Worm (Caenorhabditis elegans): ENCODE measurements around the gene slc-28.2.

Gene slc-28.2

DNA sequence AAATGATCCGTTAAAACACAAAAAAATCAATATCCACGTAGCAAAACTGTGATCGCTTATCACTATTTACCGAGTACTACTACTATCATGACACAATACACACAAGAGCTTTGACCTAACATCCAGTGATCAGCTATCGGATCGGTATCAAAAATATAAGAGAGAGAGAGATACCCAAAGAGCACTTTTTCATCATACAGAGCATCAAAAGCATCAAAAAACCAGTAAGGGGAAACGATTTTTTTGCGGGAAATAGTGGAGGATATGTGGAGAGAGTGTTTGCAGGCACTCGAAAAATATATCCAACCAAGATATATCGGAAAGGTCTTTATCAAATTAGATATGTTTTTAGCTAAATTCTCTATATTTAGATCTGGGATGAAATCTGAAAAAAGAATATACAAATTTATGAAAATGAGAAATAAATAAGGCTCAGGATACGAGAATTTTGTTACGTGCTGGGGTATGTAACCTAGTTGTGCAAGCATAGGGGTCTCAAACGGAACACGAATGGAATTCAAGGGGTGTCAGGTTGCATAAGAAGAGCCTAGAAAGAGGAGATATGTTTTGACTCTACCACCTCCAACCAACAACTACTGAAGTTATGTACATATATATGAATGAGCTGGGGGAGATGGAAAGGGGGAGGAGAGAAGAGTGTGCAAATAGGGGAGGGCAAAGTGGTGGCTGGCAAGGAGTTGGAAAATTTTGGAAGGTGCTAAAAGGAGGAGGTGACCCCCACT, 14.8 kb upstream of the slc-28.2 start:
- TF ChIP-seq cog-1 (tag; optimal IDR thresholded peaks at IDR 0.05) (no peak), T22C8.4 (GFP tag; IDR thresholded peaks at IDR 0.05) (no peak), ref-1 (GFP tag; conservative IDR thresholded peaks at IDR 0.05) (no peak), flt-1 (GFP tag; IDR thresholded peaks at IDR 0.05) (no peak), med-1 (GFP tag; optimal IDR thresholded peaks at IDR 0.05; ENCODE audit: insufficient read depth) (no peak), klf-2 (GFP tag; conservative IDR thresholded peaks at IDR 0.05) (no peak), ztf-23 (GFP tag; IDR thresholded peaks at IDR 0.05) (no peak), ztf-29 (GFP tag; IDR thresholded peaks at IDR 0.05) (no peak), tab-1 (GFP tag; IDR thresholded peaks at IDR 0.05) (no peak)

DNA sequence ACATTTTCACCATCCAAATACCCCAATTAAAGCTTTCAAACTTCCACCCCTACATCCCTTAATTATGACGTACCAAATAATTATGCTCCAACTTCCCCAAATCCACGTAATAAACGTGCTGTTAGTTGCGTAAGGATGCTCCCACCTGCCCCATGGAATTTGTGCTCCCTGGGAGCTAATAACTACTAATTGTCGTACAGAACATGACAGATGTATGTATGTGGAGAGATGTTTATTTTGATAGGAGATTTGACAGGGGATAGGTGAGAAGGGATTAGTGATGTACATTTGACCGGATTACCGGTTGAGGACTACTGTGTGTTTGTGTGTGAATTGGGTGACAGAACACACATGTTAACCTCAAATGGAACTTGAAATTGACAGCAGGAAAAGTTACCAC, 10.2 kb upstream of the slc-28.2 start:
- TF ChIP-seq ztf-23 (GFP tag; IDR thresholded peaks at IDR 0.05) (no peak), ztf-29 (GFP tag; IDR thresholded peaks at IDR 0.05) (no peak), ref-1 (GFP tag; conservative IDR thresholded peaks at IDR 0.05) (no peak), med-1 (GFP tag; optimal IDR thresholded peaks at IDR 0.05; ENCODE audit: insufficient read depth) (no peak), klf-2 (GFP tag; conservative IDR thresholded peaks at IDR 0.05) (no peak), cog-1 (tag; optimal IDR thresholded peaks at IDR 0.05) (no peak), T22C8.4 (GFP tag; IDR thresholded peaks at IDR 0.05) (no peak), flt-1 (GFP tag; IDR thresholded peaks at IDR 0.05) (no peak), tab-1 (GFP tag; IDR thresholded peaks at IDR 0.05) (no peak)

DNA sequence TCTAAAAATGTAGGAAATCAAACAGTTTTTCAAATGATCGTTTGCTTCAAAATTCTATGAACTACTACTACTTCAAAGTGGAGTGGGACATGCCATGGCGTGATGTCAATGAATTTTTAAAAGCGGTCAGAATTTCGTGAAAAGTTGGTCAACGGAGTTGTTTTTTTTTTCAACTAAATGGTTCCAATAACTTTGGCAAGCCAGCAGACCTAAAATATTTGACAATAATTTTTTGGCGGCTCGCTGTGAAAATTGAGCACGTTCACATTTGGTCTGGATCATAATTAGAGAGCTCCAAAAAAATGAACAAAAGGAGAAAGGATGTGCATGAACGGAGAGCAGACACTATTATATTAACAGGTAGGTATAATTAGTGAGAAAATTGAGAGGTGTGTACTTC, 9.7 kb upstream of the slc-28.2 start:
- TF ChIP-seq klf-2 (GFP tag; conservative IDR thresholded peaks at IDR 0.05) (no peak), tab-1 (GFP tag; IDR thresholded peaks at IDR 0.05) (no peak), T22C8.4 (GFP tag; IDR thresholded peaks at IDR 0.05) (no peak), cog-1 (tag; optimal IDR thresholded peaks at IDR 0.05) (no peak), ref-1 (GFP tag; conservative IDR thresholded peaks at IDR 0.05) (no peak), ztf-29 (GFP tag; IDR thresholded peaks at IDR 0.05) (no peak), ztf-23 (GFP tag; IDR thresholded peaks at IDR 0.05) (no peak), flt-1 (GFP tag; IDR thresholded peaks at IDR 0.05) (no peak), med-1 (GFP tag; optimal IDR thresholded peaks at IDR 0.05; ENCODE audit: insufficient read depth) (no peak)

DNA sequence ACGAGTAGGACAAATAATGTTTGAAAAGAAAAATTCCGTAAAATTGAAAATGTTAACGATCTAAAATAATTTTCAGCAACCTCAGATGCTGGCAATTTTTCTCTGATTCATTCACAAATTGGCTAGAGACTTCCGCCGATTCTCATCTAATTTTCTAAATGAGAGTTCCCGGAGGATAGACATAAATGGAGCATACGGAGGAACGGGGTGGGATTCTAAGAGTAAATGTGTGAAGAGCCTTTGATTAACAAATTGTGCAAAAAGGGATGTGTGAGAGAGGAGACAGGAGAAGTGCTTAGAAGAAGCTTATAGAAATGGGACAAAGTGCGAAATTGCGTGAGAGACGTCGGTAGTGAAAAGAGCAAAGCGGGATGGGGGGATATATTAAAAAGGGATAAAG, 8.4 kb upstream of the slc-28.2 start:
- no peak for TF ChIP-seq T22C8.4 (GFP tag; IDR thresholded peaks at IDR 0.05)
- no peak for TF ChIP-seq flt-1 (GFP tag; IDR thresholded peaks at IDR 0.05)
- TF ChIP-seq cog-1 (tag; optimal IDR thresholded peaks at IDR 0.05), result no peak
- TF ChIP-seq klf-2 (GFP tag; conservative IDR thresholded peaks at IDR 0.05), result no peak
- TF ChIP-seq tab-1 (GFP tag; IDR thresholded peaks at IDR 0.05), result no peak
- TF ChIP-seq ztf-23 (GFP tag; IDR thresholded peaks at IDR 0.05), result no peak
- TF ChIP-seq ref-1 (GFP tag; conservative IDR thresholded peaks at IDR 0.05), result no peak
- no peak for TF ChIP-seq med-1 (GFP tag; optimal IDR thresholded peaks at IDR 0.05; ENCODE audit: insufficient read depth)
- no peak for TF ChIP-seq ztf-29 (GFP tag; IDR thresholded peaks at IDR 0.05)

DNA sequence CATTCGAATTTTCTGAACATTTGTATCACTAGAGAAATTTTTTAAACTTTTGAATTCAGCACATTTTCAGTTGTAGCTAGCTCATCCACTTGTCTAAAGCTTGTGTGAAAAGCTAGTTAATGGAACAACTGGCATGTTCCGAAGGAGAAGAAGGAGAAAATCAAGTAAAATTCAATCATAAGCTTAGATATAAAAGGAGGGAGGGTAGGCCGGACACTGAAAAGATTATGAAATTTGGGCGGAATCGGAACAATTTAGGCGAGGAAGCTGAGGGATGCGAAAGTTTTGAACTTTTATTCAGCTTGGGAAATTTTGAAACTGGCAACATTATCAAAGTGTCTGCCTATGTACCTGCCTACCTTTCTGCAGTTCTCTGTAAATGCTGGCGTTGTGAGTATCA, 7.5 kb upstream of the slc-28.2 start:
- TF ChIP-seq flt-1 (GFP tag; IDR thresholded peaks at IDR 0.05) (no peak), T22C8.4 (GFP tag; IDR thresholded peaks at IDR 0.05) (no peak), ztf-23 (GFP tag; IDR thresholded peaks at IDR 0.05) (no peak), tab-1 (GFP tag; IDR thresholded peaks at IDR 0.05) (no peak), med-1 (GFP tag; optimal IDR thresholded peaks at IDR 0.05; ENCODE audit: insufficient read depth) (no peak), klf-2 (GFP tag; conservative IDR thresholded peaks at IDR 0.05) (no peak), ztf-29 (GFP tag; IDR thresholded peaks at IDR 0.05) (no peak), cog-1 (tag; optimal IDR thresholded peaks at IDR 0.05) (no peak), ref-1 (GFP tag; conservative IDR thresholded peaks at IDR 0.05) (no peak)

DNA sequence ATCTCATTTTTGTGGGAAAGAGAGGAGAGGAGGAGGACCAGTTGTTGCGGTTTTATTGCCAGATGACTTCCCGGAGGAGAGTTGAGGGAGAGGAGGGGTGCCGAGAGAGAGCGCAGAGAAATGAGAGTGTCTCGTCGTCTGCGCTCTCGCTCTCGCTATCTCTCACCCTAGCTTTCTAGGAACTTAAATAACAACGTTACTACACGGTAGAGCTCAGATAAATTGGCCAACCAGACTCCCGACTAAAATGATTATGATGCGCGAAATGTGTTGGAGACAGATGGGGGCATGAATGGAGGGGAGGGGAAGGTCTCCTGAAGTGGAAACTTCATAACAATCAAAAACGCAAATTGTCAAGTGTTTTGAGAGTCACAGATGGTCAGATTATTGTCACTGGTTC, 5.4 kb upstream of the slc-28.2 start:
- TF ChIP-seq T22C8.4 (GFP tag; IDR thresholded peaks at IDR 0.05) (no peak), cog-1 (tag; optimal IDR thresholded peaks at IDR 0.05) (no peak), ref-1 (GFP tag; conservative IDR thresholded peaks at IDR 0.05) (no peak), ztf-23 (GFP tag; IDR thresholded peaks at IDR 0.05) (no peak), flt-1 (GFP tag; IDR thresholded peaks at IDR 0.05) (no peak), tab-1 (GFP tag; IDR thresholded peaks at IDR 0.05) (no peak), med-1 (GFP tag; optimal IDR thresholded peaks at IDR 0.05; ENCODE audit: insufficient read depth) (no peak), ztf-29 (GFP tag; IDR thresholded peaks at IDR 0.05) (no peak), klf-2 (GFP tag; conservative IDR thresholded peaks at IDR 0.05) (no peak)

DNA sequence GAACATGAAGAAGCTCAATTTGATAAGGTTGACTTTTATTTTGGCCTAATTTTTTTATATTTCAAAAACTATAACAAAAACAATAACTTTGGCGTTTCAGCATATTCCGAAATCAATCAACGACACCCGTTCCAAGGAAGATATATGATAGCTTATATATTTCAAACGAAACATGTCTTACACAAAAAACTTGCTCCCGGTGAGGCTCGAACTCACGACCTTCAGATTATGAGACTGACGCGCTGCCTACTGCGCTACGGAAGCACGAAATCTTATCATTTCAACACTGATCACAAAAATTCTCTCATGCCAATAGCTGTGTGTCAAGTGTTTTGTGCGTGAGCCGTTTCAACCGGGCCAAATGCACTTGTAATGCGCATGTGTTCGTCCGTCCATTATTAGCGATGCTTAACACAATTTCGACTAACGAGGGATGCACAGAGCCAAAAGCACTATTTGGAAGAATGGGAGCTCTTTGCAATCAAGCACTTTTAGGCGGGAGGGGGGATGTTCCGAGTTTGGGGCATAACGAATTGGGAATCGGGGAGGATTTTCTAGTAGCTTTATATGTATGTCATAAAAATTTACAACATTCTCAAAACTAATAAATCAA, 4.8 kb upstream of the slc-28.2 start:
- no peak for TF ChIP-seq flt-1 (GFP tag; IDR thresholded peaks at IDR 0.05)
- TF ChIP-seq ztf-29 (GFP tag; IDR thresholded peaks at IDR 0.05), result no peak
- no peak for TF ChIP-seq ref-1 (GFP tag; conservative IDR thresholded peaks at IDR 0.05)
- TF ChIP-seq tab-1 (GFP tag; IDR thresholded peaks at IDR 0.05), result no peak
- no peak for TF ChIP-seq ztf-23 (GFP tag; IDR thresholded peaks at IDR 0.05)
- TF ChIP-seq T22C8.4 (GFP tag; IDR thresholded peaks at IDR 0.05), result no peak
- no peak for TF ChIP-seq med-1 (GFP tag; optimal IDR thresholded peaks at IDR 0.05; ENCODE audit: insufficient read depth)
- no peak for TF ChIP-seq cog-1 (tag; optimal IDR thresholded peaks at IDR 0.05)
- no peak for TF ChIP-seq klf-2 (GFP tag; conservative IDR thresholded peaks at IDR 0.05)

DNA sequence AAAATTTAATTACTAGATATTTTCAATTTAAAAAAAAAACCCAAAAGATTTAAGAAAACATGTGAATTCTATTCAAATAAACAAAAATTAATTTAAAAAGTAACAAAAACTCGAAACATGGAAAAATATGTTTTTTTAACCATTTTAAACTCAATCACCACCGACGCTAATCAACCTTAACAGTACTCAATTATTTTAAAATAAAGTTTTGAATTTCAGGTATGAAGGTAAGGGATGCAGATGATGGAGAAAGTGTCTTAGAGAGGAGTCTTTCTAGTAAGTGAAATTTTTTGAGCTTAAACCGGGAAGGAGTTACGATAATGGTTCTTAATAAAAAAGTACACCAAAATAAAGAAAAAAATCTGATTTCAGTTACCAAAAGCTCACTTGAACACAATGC, 3.5 kb downstream of the slc-28.2 start, which contains the start of gene slc-28.1:
slc-28.1 (plus strand) TSS at position 301 of the 400 bp plus-strand sequence.
- TF ChIP-seq klf-2 (GFP tag; conservative IDR thresholded peaks at IDR 0.05) (no peak), ref-1 (GFP tag; conservative IDR thresholded peaks at IDR 0.05) (no peak), flt-1 (GFP tag; IDR thresholded peaks at IDR 0.05) (no peak), ztf-29 (GFP tag; IDR thresholded peaks at IDR 0.05) (no peak), tab-1 (GFP tag; IDR thresholded peaks at IDR 0.05) (no peak), T22C8.4 (GFP tag; IDR thresholded peaks at IDR 0.05) (no peak), cog-1 (tag; optimal IDR thresholded peaks at IDR 0.05) (no peak), ztf-23 (GFP tag; IDR thresholded peaks at IDR 0.05) (no peak)

DNA sequence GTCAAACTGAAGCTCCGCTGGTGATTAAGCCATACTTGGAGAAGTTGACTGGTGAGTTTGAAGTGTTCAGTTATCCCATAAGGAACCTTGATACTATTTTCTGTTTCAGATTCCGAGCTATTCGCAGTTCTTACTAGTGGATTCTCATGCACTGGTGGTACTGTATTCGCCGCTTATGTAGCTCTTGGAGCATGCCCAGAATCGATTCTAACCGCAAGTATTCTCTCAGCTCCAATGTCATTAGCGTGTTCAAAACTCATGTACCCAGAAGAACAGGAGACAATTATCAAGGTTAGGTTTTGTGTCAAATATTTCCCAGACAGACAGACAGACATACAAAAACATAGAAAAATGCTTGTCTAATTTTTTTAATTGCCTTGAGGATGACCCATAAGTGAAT, 4.9 kb downstream of the slc-28.2 start:
- TF ChIP-seq klf-2 (GFP tag; conservative IDR thresholded peaks at IDR 0.05) (no peak), med-1 (GFP tag; optimal IDR thresholded peaks at IDR 0.05; ENCODE audit: insufficient read depth) (no peak), ztf-29 (GFP tag; IDR thresholded peaks at IDR 0.05) (no peak), ref-1 (GFP tag; conservative IDR thresholded peaks at IDR 0.05) (no peak), tab-1 (GFP tag; IDR thresholded peaks at IDR 0.05) (no peak), cog-1 (tag; optimal IDR thresholded peaks at IDR 0.05) (no peak), T22C8.4 (GFP tag; IDR thresholded peaks at IDR 0.05) (no peak)
